Worm (Caenorhabditis elegans): ENCODE results near the gene npr-21.

- TF ChIP-seq unc-39 (tag; optimal IDR thresholded peaks at IDR 0.05) (no peak), ztf-11 (tag; optimal IDR thresholded peaks at IDR 0.05) (no peak), blmp-1 (tag; optimal IDR thresholded peaks at IDR 0.05) (no peak), elt-3 (tag; optimal IDR thresholded peaks at IDR 0.05) (no peak), pha-4 (tag; optimal IDR thresholded peaks at IDR 0.05) (no peak), nhr-237 (tag; optimal IDR thresholded peaks at IDR 0.05) (no peak), nhr-2 (tag; optimal IDR thresholded peaks at IDR 0.05) (no peak)
Observed at ce11 chrX:17203399-17203798, 45.6 kb upstream of the npr-21 start.
